Worm (Caenorhabditis elegans): ENCODE measurements around the gene R05F9.11.
"Not testable (repeated sequence)": the region's sequence is repeated elsewhere in the genome, so short reads cannot be mapped to it uniquely, and the experiment has no call there.

- not testable (repeated sequence) for TF ChIP-seq him-1, dao-5, W03F9.2 (tag; optimal IDR thresholded peaks at IDR 0.05)
Observed at ce11 chrII:4932727-4933126, 18.7 kb upstream of the R05F9.11 start, which contains the start of gene msp-152.
